Fruit fly (Drosophila melanogaster) whole organism, embryonic: ENCODE results near the gene Sodh2.
A peak's percentile ranks its signal among the peaks of the same experiment; 100 is the strongest.

Experiments used
- Abd-B ChIP-seq: fragments of 200-800 bp; sonication (Bioruptor generic); optimal IDR thresholded peaks from 2 replicates; lab custom pipeline; 2018; ENCODE audit warnings: missing biosample characterization, mild to moderate bottlenecking, missing genetic modification characterization, moderate library complexity
- BEAF-32 ChIP-seq: fragments of 200-800 bp; sonication (Bioruptor generic); optimal IDR thresholded peaks from 3 replicates; lab custom pipeline; 2017; ENCODE audit warnings: missing biosample characterization, missing genetic modification characterization, mild to moderate bottlenecking, moderate library complexity, missing genetic modification reagents
- C15 ChIP-seq: fragments of 200-800 bp; sonication (Bioruptor generic); IDR thresholded peaks from 3 replicates; pipeline ENCODE4 v1.3.6; 2022; ENCODE audit warnings: missing biosample characterization, missing genetic modification characterization
- CG10979 ChIP-seq: fragments of 200-800 bp; sonication (Bioruptor generic); optimal IDR thresholded peaks from 2 replicates; lab custom pipeline; 2018; ENCODE audit warnings: missing biosample characterization, mild to moderate bottlenecking, missing genetic modification characterization, moderate library complexity
- CG11085 ChIP-seq: fragments of 200-800 bp; sonication (Bioruptor generic); IDR thresholded peaks from 2 replicates; pipeline ENCODE4 v1.3.6; 2022; ENCODE audit warnings: missing biosample characterization, missing genetic modification characterization
- CG12155 ChIP-seq: fragments of 200-800 bp; sonication (Bioruptor generic); optimal IDR thresholded peaks from 3 replicates; lab custom pipeline; 2016; ENCODE audit warnings: missing biosample characterization, missing genetic modification characterization
- CG14710 ChIP-seq: fragments of 200-800 bp; sonication (Bioruptor generic); optimal IDR thresholded peaks from 3 replicates; lab custom pipeline; 2019; ENCODE audit warnings: missing biosample characterization, mild to moderate bottlenecking, missing genetic modification characterization, moderate library complexity
- CG14860 ChIP-seq: fragments of 200-800 bp; sonication (Bioruptor generic); IDR thresholded peaks from 3 replicates; pipeline ENCODE4 v1.3.6; 2022; ENCODE audit warnings: missing biosample characterization, missing genetic modification characterization; ENCODE audit not compliant: partially characterized antibody
- CG1529 ChIP-seq: fragments of 200-800 bp; sonication (Bioruptor generic); optimal IDR thresholded peaks from 3 replicates; lab custom pipeline; 2018; ENCODE audit warnings: missing biosample characterization, missing genetic modification characterization
- CG15514 ChIP-seq: fragments of 200-800 bp; sonication (Bioruptor generic); optimal IDR thresholded peaks from 3 replicates; lab custom pipeline; 2017; ENCODE audit warnings: missing biosample characterization, missing genetic modification characterization, mild to moderate bottlenecking, moderate library complexity, missing genetic modification reagents
- CG15601 ChIP-seq: fragments of 200-800 bp; sonication (Bioruptor generic); optimal IDR thresholded peaks from 3 replicates; lab custom pipeline; 2019; ENCODE audit warnings: missing biosample characterization, mild to moderate bottlenecking, missing genetic modification characterization, moderate library complexity
- CG17912 ChIP-seq: fragments of 200-800 bp; sonication (Bioruptor generic); optimal IDR thresholded peaks from 2 replicates; lab custom pipeline; 2018; ENCODE audit warnings: missing biosample characterization, mild to moderate bottlenecking, missing genetic modification characterization
- CG2202 ChIP-seq: fragments of 200-800 bp; sonication (Bioruptor generic); optimal IDR thresholded peaks from 2 replicates; lab custom pipeline; 2018; ENCODE audit warnings: missing biosample characterization, mild to moderate bottlenecking, missing genetic modification characterization
- CG2889 ChIP-seq: fragments of 200-800 bp; sonication (Bioruptor generic); IDR thresholded peaks from 3 replicates; pipeline ENCODE4 v1.3.6; 2022; ENCODE audit warnings: missing biosample characterization, missing genetic modification characterization
- CG31441 ChIP-seq: fragments of 200-800 bp; sonication (Bioruptor generic); IDR thresholded peaks from 2 replicates; pipeline ENCODE4 v1.3.6; 2022; ENCODE audit warnings: missing biosample characterization, missing genetic modification characterization
- CG3163 ChIP-seq: fragments of 200-800 bp; sonication (Bioruptor generic); optimal IDR thresholded peaks from 3 replicates; lab custom pipeline; 2016; ENCODE audit warnings: missing biosample characterization, missing genetic modification characterization
- CG32532 ChIP-seq: fragments of 200-800 bp; sonication (Bioruptor generic); IDR thresholded peaks from 2 replicates; pipeline ENCODE4 v1.3.6; 2022; ENCODE audit warnings: missing biosample characterization, missing genetic modification characterization
- CG34224 ChIP-seq: fragments of 200-800 bp; sonication (Bioruptor generic); IDR thresholded peaks from 3 replicates; pipeline ENCODE4 v1.3.6; 2022; ENCODE audit warnings: missing biosample characterization, missing genetic modification characterization; ENCODE audit not compliant: partially characterized antibody
- CG4424 ChIP-seq: fragments of 200-800 bp; sonication (Bioruptor generic); optimal IDR thresholded peaks from 3 replicates; lab custom pipeline; 2016; ENCODE audit warnings: missing biosample characterization, missing genetic modification characterization
- CG5953 ChIP-seq: fragments of 200-800 bp; sonication (Bioruptor generic); IDR thresholded peaks from 2 replicates; pipeline ENCODE4 v1.3.6; 2022; ENCODE audit warnings: missing biosample characterization, missing genetic modification characterization
- Camta ChIP-seq: fragments of 200-800 bp; sonication (Bioruptor generic); optimal IDR thresholded peaks from 2 replicates; lab custom pipeline; 2016; ENCODE audit warnings: missing biosample characterization, missing genetic modification characterization
- E2f2 ChIP-seq: fragments of 200-800 bp; sonication (Bioruptor generic); IDR thresholded peaks from 2 replicates; pipeline ENCODE4 v1.3.6; 2022; ENCODE audit warnings: missing biosample characterization, missing genetic modification characterization
- Ets65A ChIP-seq: fragments of 200-800 bp; sonication (Bioruptor generic); peaks from one replicate; lab custom pipeline; 2016; ENCODE audit warnings: missing biosample characterization, missing genetic modification characterization
- Gug ChIP-seq: fragments of 200-800 bp; sonication (Bioruptor generic); IDR thresholded peaks from 4 replicates; pipeline ENCODE4 v1.3.6; 2022; ENCODE audit warnings: missing biosample characterization, missing genetic modification characterization
- H15 ChIP-seq: fragments of 200-800 bp; sonication (Bioruptor generic); IDR thresholded peaks from 3 replicates; pipeline ENCODE4 v1.3.6; 2022; ENCODE audit warnings: missing biosample characterization, missing genetic modification characterization
- HLH3B ChIP-seq: fragments of 200-800 bp; sonication (Bioruptor generic); IDR thresholded peaks from 2 replicates; pipeline ENCODE4 v1.3.6; 2022; ENCODE audit warnings: missing biosample characterization, missing genetic modification characterization
- Hsf ChIP-seq: fragments of 200-800 bp; sonication (Bioruptor generic); optimal IDR thresholded peaks from 3 replicates; lab custom pipeline; 2016; ENCODE audit warnings: missing biosample characterization, missing genetic modification characterization
- Myb ChIP-seq: fragments of 200-800 bp; sonication (Bioruptor generic); optimal IDR thresholded peaks from 2 replicates; lab custom pipeline; 2016; ENCODE audit warnings: missing biosample characterization, missing genetic modification characterization
- NFAT ChIP-seq: fragments of 200-800 bp; sonication (Bioruptor generic); IDR thresholded peaks from 2 replicates; pipeline ENCODE4 v1.3.6; 2022; ENCODE audit warnings: missing biosample characterization, missing genetic modification characterization
- Optix ChIP-seq: fragments of 200-800 bp; sonication (Bioruptor generic); IDR thresholded peaks from 3 replicates; pipeline ENCODE4 v1.3.6; 2022; ENCODE audit warnings: missing biosample characterization, missing genetic modification characterization
- Rfx ChIP-seq: fragments of 200-800 bp; sonication (Bioruptor generic); IDR thresholded peaks from 2 replicates; pipeline ENCODE4 v1.3.6; 2022; ENCODE audit warnings: missing biosample characterization, missing genetic modification characterization
- Six4 ChIP-seq: fragments of 200-800 bp; sonication (Bioruptor generic); optimal IDR thresholded peaks from 2 replicates; lab custom pipeline; 2016; ENCODE audit warnings: missing biosample characterization, missing genetic modification characterization
- TFAM ChIP-seq: fragments of 200-800 bp; sonication (Bioruptor generic); optimal IDR thresholded peaks from 2 replicates; lab custom pipeline; 2017; ENCODE audit warnings: missing biosample characterization, missing genetic modification characterization, inconsistent platforms
- Taf1 ChIP-seq: fragments of 200-800 bp; sonication (Bioruptor generic); IDR thresholded peaks from 2 replicates; pipeline ENCODE4 v1.3.6; 2022; ENCODE audit warnings: missing biosample characterization, missing genetic modification characterization
- ab ChIP-seq: fragments of 200-800 bp; sonication (Bioruptor generic); optimal IDR thresholded peaks from 2 replicates; lab custom pipeline; 2016; ENCODE audit warnings: missing biosample characterization, missing genetic modification characterization
- ap ChIP-seq: fragments of 200-800 bp; sonication (Bioruptor generic); IDR thresholded peaks from 2 replicates; pipeline ENCODE4 v1.3.6; 2022; ENCODE audit warnings: missing biosample characterization, missing genetic modification characterization
- ase ChIP-seq: fragments of 200-800 bp; sonication (Bioruptor generic); IDR thresholded peaks from 3 replicates; pipeline ENCODE4 v1.3.6; 2022; ENCODE audit warnings: missing biosample characterization, missing genetic modification characterization
- bab2 ChIP-seq: fragments of 200-800 bp; sonication (Bioruptor generic); optimal IDR thresholded peaks from 2 replicates; lab custom pipeline; 2016; ENCODE audit warnings: missing biosample characterization, missing genetic modification characterization
- crc ChIP-seq: fragments of 200-800 bp; sonication (Bioruptor generic); optimal IDR thresholded peaks from 2 replicates; lab custom pipeline; 2016; ENCODE audit warnings: missing biosample characterization, missing genetic modification characterization
- crol ChIP-seq: fragments of 200-800 bp; sonication (Bioruptor generic); IDR thresholded peaks from 2 replicates; pipeline ENCODE4 v1.3.6; 2022; ENCODE audit warnings: missing biosample characterization, missing genetic modification characterization
- crp ChIP-seq, 2 experiments: fragments of 200-800 bp; sonication (Bioruptor generic); optimal IDR thresholded peaks; 2 replicates in 1 of 2; 3 replicates in 1 of 2; lab custom pipeline; 2017; ENCODE audit warnings: missing biosample characterization in 2 of 2, missing genetic modification characterization in 2 of 2, mild to moderate bottlenecking in 1 of 2, moderate library complexity in 1 of 2
- en ChIP-seq: fragments of 200-800 bp; sonication (Bioruptor generic); optimal IDR thresholded peaks from 2 replicates; lab custom pipeline; 2016; ENCODE audit warnings: missing biosample characterization, missing genetic modification characterization
- fd64A ChIP-seq: fragments of 200-800 bp; sonication (Bioruptor generic); optimal IDR thresholded peaks from 3 replicates; lab custom pipeline; 2018; ENCODE audit warnings: missing biosample characterization, mild to moderate bottlenecking, missing genetic modification characterization
- grau ChIP-seq: fragments of 200-800 bp; optimal IDR thresholded peaks from 3 replicates; lab custom pipeline; 2019; ENCODE audit warnings: missing biosample characterization, mild to moderate bottlenecking, missing genetic modification characterization, moderate library complexity
- klu ChIP-seq: fragments of 200-800 bp; sonication (Bioruptor generic); IDR thresholded peaks from 2 replicates; pipeline ENCODE4 v1.3.6; 2022; ENCODE audit warnings: missing biosample characterization, missing genetic modification characterization
- pho ChIP-seq: fragments of 200-800 bp; sonication (Bioruptor generic); optimal IDR thresholded peaks from 2 replicates; lab custom pipeline; 2016; ENCODE audit warnings: missing biosample characterization, missing genetic modification characterization
- seq ChIP-seq: fragments of 200-800 bp; sonication (Bioruptor generic); IDR thresholded peaks from 2 replicates; pipeline ENCODE4 v1.3.6; 2022; ENCODE audit warnings: missing biosample characterization, missing genetic modification characterization
- sisA ChIP-seq: fragments of 200-800 bp; sonication (Bioruptor generic); IDR thresholded peaks from 2 replicates; pipeline ENCODE4 v1.3.6; 2022; ENCODE audit warnings: missing biosample characterization, missing genetic modification characterization
- slp2 ChIP-seq: fragments of 200-800 bp; sonication (Bioruptor generic); optimal IDR thresholded peaks from 2 replicates; lab custom pipeline; 2016; ENCODE audit warnings: missing biosample characterization, missing genetic modification characterization
- stwl ChIP-seq: fragments of 200-800 bp; sonication (Bioruptor generic); optimal IDR thresholded peaks from 3 replicates; lab custom pipeline; 2018; ENCODE audit warnings: missing biosample characterization, mild to moderate bottlenecking, missing genetic modification characterization, moderate library complexity
- usp ChIP-seq: fragments of >200 bp; optimal IDR thresholded peaks from 2 replicates; lab custom pipeline; 2017; ENCODE audit warnings: missing biosample characterization, missing genetic modification characterization
- zfh1 ChIP-seq: fragments of 200-800 bp; sonication (Bioruptor generic); IDR thresholded peaks from 3 replicates; pipeline ENCODE4 v1.3.6; 2022; ENCODE audit warnings: missing biosample characterization, missing genetic modification characterization

Sodh2 gene

dm6 chr3R:10885422-10886081 is 9.4 kb downstream of the Sodh2 start, which contains the start of gene Leash (continued):
- TF ChIP-seq Abd-B, result no peak
- no peak for TF ChIP-seq NFAT (GFP tag; lab: Robert Waterston, UW)
- no peak for TF ChIP-seq en (GFP tag; lab: Kevin White, UChicago)
- TF ChIP-seq ap (GFP tag; lab: Robert Waterston, UW), result no peak
- TF ChIP-seq ab (GFP tag; lab: Kevin White, UChicago), result no peak
- TF ChIP-seq sisA (GFP tag; lab: Robert Waterston, UW), result no peak
- TF ChIP-seq CG17912 (GFP tag; lab: Kevin White, UChicago), result no peak
- no peak for TF ChIP-seq crc (GFP tag; lab: Kevin White, UChicago)
- TF ChIP-seq CG2889 (GFP tag; lab: Robert Waterston, UW), result no peak
- TF ChIP-seq pho (GFP tag; lab: Kevin White, UChicago), result no peak
- peak; percentile 6; the same call in 1 of the 2 replicates for TF ChIP-seq crol (GFP tag; lab: Robert Waterston, UW)
- no peak for TF ChIP-seq Rfx (GFP tag; lab: Robert Waterston, UW)
- no peak for TF ChIP-seq ase (GFP tag; lab: Robert Waterston, UW)
- TF ChIP-seq CG4424, result no peak
- TF ChIP-seq CG3163 (GFP tag; lab: Kevin White, UChicago), result peak; percentile 57
- no peak for TF ChIP-seq Six4 (GFP tag; lab: Kevin White, UChicago)
- TF ChIP-seq Optix, result 0 out of 3 replicates have a peak, but pooled peaks have one; percentile 7
- TF ChIP-seq slp2 (GFP tag; lab: Kevin White, UChicago), result no peak
- peak; percentile 62; the same call in 1 of the 3 replicates for TF ChIP-seq CG34224 (GFP tag; lab: Robert Waterston, UW)
- TF ChIP-seq CG2202 (tag; lab: Kevin White, UChicago), result no peak
- no peak for TF ChIP-seq grau (tag; lab: Kevin White, UChicago)
- no peak for TF ChIP-seq CG14710
- TF ChIP-seq Ets65A (GFP tag; lab: Kevin White, UChicago), result no peak
- TF ChIP-seq CG31441 (GFP tag; lab: Robert Waterston, UW), result no peak
- no peak for TF ChIP-seq fd64A (GFP tag; lab: Kevin White, UChicago)
- peak; percentile 44 for TF ChIP-seq CG15514 (GFP tag; lab: Kevin White, UChicago)
- no peak for TF ChIP-seq CG5953
- no peak for TF ChIP-seq HLH3B (GFP tag; lab: Robert Waterston, UW)
- TF ChIP-seq CG14860 (GFP tag; lab: Robert Waterston, UW), result no peak
- no peak for TF ChIP-seq Taf1 (GFP tag; lab: Robert Waterston, UW)
- no peak for TF ChIP-seq CG12155
- TF ChIP-seq TFAM (GFP tag; lab: Kevin White, UChicago), result no peak
- TF ChIP-seq usp (GFP tag; lab: Kevin White, UChicago), result no peak
- TF ChIP-seq bab2, result no peak
- no peak for TF ChIP-seq Gug
- no peak for TF ChIP-seq stwl (tag; lab: Kevin White, UChicago)
- no peak for TF ChIP-seq zfh1 (GFP tag; lab: Robert Waterston, UW)
- peak; percentile 86 for TF ChIP-seq Myb (GFP tag; lab: Kevin White, UChicago)
- no peak for TF ChIP-seq CG1529 (GFP tag; lab: Kevin White, UChicago)
- TF ChIP-seq H15 (GFP tag; lab: Robert Waterston, UW), result no peak
- no peak for TF ChIP-seq seq (GFP tag; lab: Robert Waterston, UW)
- TF ChIP-seq Camta, result no peak
- no peak for TF ChIP-seq CG11085
- no peak for TF ChIP-seq CG15601 (tag; lab: Kevin White, UChicago)
- TF ChIP-seq BEAF-32 (GFP tag; lab: Kevin White, UChicago), result peak; percentile 61
- TF ChIP-seq klu (GFP tag; lab: Robert Waterston, UW), result no peak
- TF ChIP-seq CG10979 (tag; lab: Kevin White, UChicago), result no peak
- TF ChIP-seq Hsf, result no peak
- no peak for TF ChIP-seq CG32532 (GFP tag; lab: Robert Waterston, UW)
- TF ChIP-seq crp (GFP tag; optimal IDR thresholded peaks at IDR 0.05; lab: Kevin White, UChicago), result peak; percentile 63 to 95
- peak; percentile 81 for TF ChIP-seq E2f2
- no peak for TF ChIP-seq C15 (GFP tag; lab: Robert Waterston, UW)
